Worm (Caenorhabditis elegans): Measurements from ENCODE around the gene F15B9.6.

F15B9.6 gene

ce11 chrV:13008825-13009224 lies 5.1 kb upstream of the F15B9.6 start, which contains the start of gene F15B9.10:
TSS of gene F15B9.10 (minus strand) at chrV:13008925.
- no peak for TF ChIP-seq unc-62 (GFP tag; optimal IDR thresholded peaks at IDR 0.05)

ce11 chrV:13009271-13009670 lies 4.7 kb upstream of the F15B9.6 start:
- TF ChIP-seq unc-62 (GFP tag; optimal IDR thresholded peaks at IDR 0.05), result no peak

ce11 chrV:13009843-13010242 lies 4.1 kb upstream of the F15B9.6 start:
- TF ChIP-seq unc-62 (GFP tag; optimal IDR thresholded peaks at IDR 0.05), result no peak

ce11 chrV:13011904-13012303 lies 2.0 kb upstream of the F15B9.6 start:
- no peak for TF ChIP-seq unc-62 (GFP tag; optimal IDR thresholded peaks at IDR 0.05)

ce11 chrV:13013158-13013557 lies 786 bp upstream of the F15B9.6 start, which contains the start of gene try-10:
TSS of gene try-10 (minus strand) at chrV:13013258.
- TF ChIP-seq unc-62 (GFP tag; optimal IDR thresholded peaks at IDR 0.05), result no peak

- TF ChIP-seq unc-62 (GFP tag; optimal IDR thresholded peaks at IDR 0.05), result no peak
Measured at ce11 chrV:13018233-13018632, 4.3 kb downstream of the F15B9.6 start.

- TF ChIP-seq unc-62 (GFP tag; optimal IDR thresholded peaks at IDR 0.05), result no peak
Measured at ce11 chrV:13018761-13019160, 4.8 kb downstream of the F15B9.6 start, which contains the start of gene fmi-1. TSS of gene fmi-1 (plus strand) at chrV:13019061.

ce11 chrV:13020014-13020413 lies 6.1 kb downstream of the F15B9.6 start:
- TF ChIP-seq unc-62 (GFP tag; optimal IDR thresholded peaks at IDR 0.05), result no peak

ce11 chrV:13020638-13021037 lies 6.7 kb downstream of the F15B9.6 start:
- TF ChIP-seq unc-62 (GFP tag; optimal IDR thresholded peaks at IDR 0.05), result no peak

ce11 chrV:13021540-13021939 lies 7.6 kb downstream of the F15B9.6 start:
- no peak for TF ChIP-seq unc-62 (GFP tag; optimal IDR thresholded peaks at IDR 0.05)

ce11 chrV:13022265-13022664 lies 8.3 kb downstream of the F15B9.6 start:
- no peak for TF ChIP-seq unc-62 (GFP tag; optimal IDR thresholded peaks at IDR 0.05)

ce11 chrV:13024499-13024898 lies 10.6 kb downstream of the F15B9.6 start:
- no peak for TF ChIP-seq unc-62 (GFP tag; optimal IDR thresholded peaks at IDR 0.05)

- TF ChIP-seq unc-62 (GFP tag; optimal IDR thresholded peaks at IDR 0.05), result no peak
Measured at ce11 chrV:13025283-13025682, 11.3 kb downstream of the F15B9.6 start.

ce11 chrV:13026631-13027299 lies 12.8 kb downstream of the F15B9.6 start:
- TF ChIP-seq unc-62 (GFP tag; optimal IDR thresholded peaks at IDR 0.05), result no peak

ce11 chrV:13028871-13029270 lies 14.9 kb downstream of the F15B9.6 start:
- no peak for TF ChIP-seq unc-62 (GFP tag; optimal IDR thresholded peaks at IDR 0.05)

- no peak for TF ChIP-seq unc-62 (GFP tag; optimal IDR thresholded peaks at IDR 0.05)
Measured at ce11 chrV:13033223-13033622, 19.3 kb downstream of the F15B9.6 start, which contains the start of gene W07G4.1. TSS of gene W07G4.1 (plus strand) at chrV:13033523.

- no peak for TF ChIP-seq unc-62 (GFP tag; optimal IDR thresholded peaks at IDR 0.05)
Measured at ce11 chrV:13034604-13035003, 20.7 kb downstream of the F15B9.6 start, which contains the start of gene W07G4.7. TSS of gene W07G4.7 (minus strand) at chrV:13034704.

- TF ChIP-seq unc-62 (GFP tag; optimal IDR thresholded peaks at IDR 0.05), result no peak
Measured at ce11 chrV:13036466-13036865, 22.5 kb downstream of the F15B9.6 start, which contains the start of gene W07G4.2. TSS of gene W07G4.2 (minus strand) at chrV:13036566.
